Worm (Caenorhabditis elegans) whole organism, L1 larva: ENCODE data around the gene F07G11.1.

Experiments
- fkh-4 ChIP-seq: sonication (generic microtip); optimal IDR thresholded peaks from 2 replicates; lab custom pipeline; 2016; ENCODE audit warnings: missing compliant biosample characterization, missing genetic modification characterization, borderline replicate concordance
- fkh-8 ChIP-seq: sonication (generic microtip); optimal IDR thresholded peaks from 2 replicates; lab custom pipeline; 2016; ENCODE audit warnings: mild to moderate bottlenecking, missing genetic modification characterization, missing compliant biosample characterization
- lin-13 ChIP-seq: fragments of 150-350 bp; optimal IDR thresholded peaks from 2 replicates; lab custom pipeline; 2014; ENCODE audit warnings: missing biosample characterization, missing genetic modification reagents, missing genetic modification characterization
- skn-1 ChIP-seq: fragments of 150-350 bp; optimal IDR thresholded peaks from 2 replicates; lab custom pipeline; 2014; ENCODE audit warnings: missing biosample characterization, missing genetic modification characterization
- snpc-4 ChIP-seq: fragments of 150-350 bp; optimal IDR thresholded peaks from 2 replicates; lab custom pipeline; 2014; ENCODE audit warnings: missing biosample characterization, missing genetic modification characterization
- tlp-1 ChIP-seq: fragments of 150-350 bp; optimal IDR thresholded peaks from 2 replicates; lab custom pipeline; 2014; ENCODE audit warnings: missing biosample characterization, missing genetic modification characterization
- unc-62 ChIP-seq: fragments of 150-350 bp; optimal IDR thresholded peaks from 2 replicates; lab custom pipeline; 2014; ENCODE audit warnings: missing biosample characterization, missing genetic modification reagents, missing genetic modification characterization
- vab-15 ChIP-seq: sonication (generic microtip); optimal IDR thresholded peaks from 2 replicates; lab custom pipeline; 2017; ENCODE audit warnings: missing genotype, mild to moderate bottlenecking, missing genetic modification characterization, missing compliant biosample characterization

- TF ChIP-seq unc-62 (GFP tag; lab: Kevin White, UChicago): no peak
- TF ChIP-seq vab-15: no peak
- no peak for TF ChIP-seq fkh-8 (tag; lab: Kevin White, UChicago)
- TF ChIP-seq fkh-4 (tag; lab: Kevin White, UChicago): no peak
- no peak for TF ChIP-seq snpc-4 (tag; lab: Kevin White, UChicago)
- TF ChIP-seq tlp-1 (tag; lab: Kevin White, UChicago): no peak
- TF ChIP-seq skn-1: no peak
- no peak for TF ChIP-seq lin-13 (GFP tag; lab: Kevin White, UChicago)
Measured at ce11 chrV:7297263-7297662, 9.9 kb upstream of the F07G11.1 start, which contains the start of gene srj-32.
